Worm (Caenorhabditis elegans) whole organism, L1 larva: ENCODE data around the gene R03E9.2.

ENCODE experiments used
- ceh-63 ChIP-seq: fragments of 200-800 bp; sonication (Bioruptor generic); optimal IDR thresholded peaks from 2 replicates; lab custom pipeline; 2018; ENCODE audit warnings: mild to moderate bottlenecking, missing genetic modification characterization, missing compliant biosample characterization
- ceh-90 ChIP-seq: sonication (generic microtip); optimal IDR thresholded peaks from 2 replicates; lab custom pipeline; 2016; ENCODE audit warnings: missing genetic modification characterization, missing compliant biosample characterization
- fkh-10 ChIP-seq: sonication (generic microtip); optimal IDR thresholded peaks from 2 replicates; lab custom pipeline; 2017; ENCODE audit warnings: missing biosample characterization, missing genetic modification reagents, missing genetic modification characterization
- lin-15B ChIP-seq: fragments of 150-350 bp; sonication (generic microtip); optimal IDR thresholded peaks from 3 replicates; lab custom pipeline; 2014; ENCODE audit warnings: missing biosample characterization, missing genetic modification characterization
- lsy-2 ChIP-seq, 2 experiments: fragments of 150-350 bp; optimal IDR thresholded peaks; 2 replicates each; lab custom pipeline; 2014; ENCODE audit warnings: missing biosample characterization in 2 of 2, missing genetic modification characterization in 2 of 2
- nhr-11 ChIP-seq: fragments of 150-350 bp; optimal IDR thresholded peaks from 2 replicates; lab custom pipeline; 2014; ENCODE audit warnings: missing biosample characterization, missing genetic modification characterization
- skn-1 ChIP-seq: fragments of 150-350 bp; optimal IDR thresholded peaks from 2 replicates; lab custom pipeline; 2014; ENCODE audit warnings: missing biosample characterization, missing genetic modification characterization
- unc-30 ChIP-seq: sonication (generic microtip); optimal IDR thresholded peaks from 2 replicates; lab custom pipeline; 2017; ENCODE audit warnings: missing biosample characterization, missing genetic modification characterization

- TF ChIP-seq unc-30 (tag; lab: Kevin White, UChicago), result no peak
- no peak for TF ChIP-seq fkh-10 (GFP tag; lab: Kevin White, UChicago)
- no peak for TF ChIP-seq skn-1 (tag; lab: Kevin White, UChicago)
- no peak for TF ChIP-seq nhr-11
- TF ChIP-seq lin-15B (tag; lab: Kevin White, UChicago), result no peak
- no peak for TF ChIP-seq ceh-63 (GFP tag; lab: Kevin White, UChicago)
- no peak for TF ChIP-seq ceh-90
- no peak for TF ChIP-seq lsy-2 (tag; optimal IDR thresholded peaks at IDR 0.05; lab: Kevin White, UChicago)
These were observed 28.1 kb upstream of the R03E9.2 start for ce11 chrX:6761211-6761610.
